Fruit fly (Drosophila melanogaster): ENCODE measurements around the gene CG6040.

DNA sequence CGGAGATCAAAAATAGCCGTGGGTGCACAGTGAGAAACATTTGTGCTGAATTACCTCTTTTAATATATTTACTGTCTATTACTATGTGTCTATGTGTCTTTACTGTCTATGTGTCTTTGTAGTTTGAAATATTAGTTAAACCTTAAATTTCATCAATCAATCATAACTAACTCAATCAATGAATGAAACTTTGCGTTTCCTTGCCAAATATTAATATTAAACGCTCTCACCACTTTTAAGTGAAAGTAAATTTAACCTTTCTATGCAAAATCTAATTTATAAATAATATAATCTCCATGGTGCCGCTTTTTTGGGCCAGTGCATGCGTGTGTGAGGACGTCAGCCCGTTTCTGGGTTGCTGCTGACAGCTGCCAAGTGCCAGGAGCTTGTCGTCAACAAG lies 84.5 kb downstream of the CG6040 start:
- TF ChIP-seq Abd-B (GFP tag; optimal IDR thresholded peaks at IDR 0.05) (no peak), Dfd (GFP tag; optimal IDR thresholded peaks at IDR 0.05) (no peak)
